Fruit fly (Drosophila melanogaster) whole organism: ENCODE measurements around the gene Txl.

ENCODE experiments used
- Dll ChIP-seq: fragments of >200 bp; optimal IDR thresholded peaks from 2 replicates; lab custom pipeline; 2017
- psq ChIP-seq: fragments of >200 bp; optimal IDR thresholded peaks from 2 replicates; lab custom pipeline; 2017

DNA sequence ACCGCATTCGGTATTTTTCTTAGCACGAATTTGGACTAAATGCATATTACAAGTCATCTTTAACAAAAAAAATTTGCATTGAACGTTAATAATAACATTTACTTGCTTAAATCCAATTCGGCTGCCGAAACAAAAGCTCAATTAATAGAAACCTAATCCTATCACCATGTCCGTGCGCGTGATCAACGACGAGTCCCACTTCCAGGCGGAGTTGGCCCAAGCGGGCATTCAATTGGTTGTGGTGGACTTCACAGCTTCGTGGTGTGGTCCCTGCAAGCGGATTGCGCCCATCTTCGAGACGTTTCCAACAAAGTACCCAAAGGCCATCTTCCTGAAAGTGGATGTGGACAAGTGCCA lies at the start of gene Txl:
- TF ChIP-seq Dll (no peak), psq (lab: Kevin White, UChicago) (no peak)
